Worm (Caenorhabditis elegans) whole organism, L2 larva: ENCODE data around the gene F29G6.1.

Experiments used
- C34F6.9 ChIP-seq: fragments of 150-350 bp; optimal IDR thresholded peaks from 2 replicates; lab custom pipeline; 2014; ENCODE audit warnings: missing biosample characterization, missing genetic modification characterization
- aly-2 ChIP-seq: fragments of 150-350 bp; optimal IDR thresholded peaks from 2 replicates; lab custom pipeline; 2014; ENCODE audit warnings: missing biosample characterization, missing genetic modification characterization
- elt-3 ChIP-seq: sonication (generic microtip); optimal IDR thresholded peaks from 2 replicates; lab custom pipeline; 2017; ENCODE audit warnings: missing biosample characterization, missing genetic modification characterization
- lin-39 ChIP-seq: fragments of 150-350 bp; optimal IDR thresholded peaks from 2 replicates; lab custom pipeline; 2014; ENCODE audit warnings: missing biosample characterization, missing genetic modification reagents, missing genetic modification characterization
- lsy-2 ChIP-seq, 2 experiments: fragments of 150-350 bp in 1 of 2; sonication (generic microtip) in 1 of 2; optimal IDR thresholded peaks; 2 replicates each; lab custom pipeline; 2014 to 2017; ENCODE audit warnings: missing biosample characterization in 2 of 2, missing genetic modification characterization in 2 of 2
- nhr-237 ChIP-seq: fragments of 150-350 bp; optimal IDR thresholded peaks from 2 replicates; lab custom pipeline; 2014; ENCODE audit warnings: missing biosample characterization, missing genetic modification characterization
- nhr-25 ChIP-seq: fragments of 150-350 bp; sonication (generic microtip); optimal IDR thresholded peaks from 3 replicates; lab custom pipeline; 2014; ENCODE audit warnings: missing biosample characterization, missing genetic modification characterization
- nhr-6 ChIP-seq: fragments of 150-350 bp; optimal IDR thresholded peaks from 2 replicates; lab custom pipeline; 2014; ENCODE audit warnings: missing biosample characterization, missing genetic modification characterization
- unc-55 ChIP-seq: fragments of 150-350 bp; sonication (generic microtip); optimal IDR thresholded peaks from 3 replicates; lab custom pipeline; 2014; ENCODE audit warnings: missing biosample characterization, missing genetic modification reagents, missing genetic modification characterization

DNA sequence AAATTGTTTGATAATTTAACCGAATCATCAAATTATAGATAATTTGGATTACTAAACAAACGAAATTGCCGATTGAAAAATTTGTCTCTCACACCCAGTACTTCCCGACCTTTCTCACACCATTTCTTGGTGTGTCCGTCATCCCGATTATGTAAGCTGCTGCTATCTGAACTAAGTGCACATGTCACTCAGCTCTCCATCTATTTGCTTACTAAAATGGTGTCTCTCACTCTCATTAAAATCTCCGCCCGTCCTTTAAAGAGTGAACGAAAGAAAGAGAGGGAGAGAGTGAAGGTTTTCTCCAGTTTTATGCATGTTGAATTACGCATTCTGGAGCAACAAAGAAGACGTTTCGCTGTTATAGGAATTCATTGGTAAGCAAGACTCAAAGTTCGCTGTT lies 52.5 kb downstream of the F29G6.1 start:
- no peak for TF ChIP-seq C34F6.9 (tag; lab: Kevin White, UChicago)
- TF ChIP-seq lin-39 (tag; lab: Kevin White, UChicago): no peak
- TF ChIP-seq nhr-6 (tag; lab: Kevin White, UChicago): no peak
- TF ChIP-seq lsy-2 (tag; optimal IDR thresholded peaks at IDR 0.05; lab: Kevin White, UChicago): no peak
- TF ChIP-seq aly-2 (tag; lab: Kevin White, UChicago): no peak
- TF ChIP-seq nhr-25 (tag; lab: Kevin White, UChicago): no peak
- no peak for TF ChIP-seq nhr-237 (tag; lab: Kevin White, UChicago)
- TF ChIP-seq unc-55 (GFP tag; lab: Kevin White, UChicago): peak; percentile 89
- no peak for TF ChIP-seq elt-3 (tag; lab: Kevin White, UChicago)
